Fruit fly (Drosophila melanogaster) whole organism, prepupa: ENCODE measurements around the gene CG1943.

Source experiments
- CG1621 ChIP-seq: fragments of 200-800 bp; sonication (Bioruptor generic); optimal IDR thresholded peaks from 3 replicates; lab custom pipeline; 2018; ENCODE audit warnings: missing biosample characterization, mild to moderate bottlenecking, missing genetic modification characterization
- CG16779 ChIP-seq: fragments of 200-800 bp; sonication (Bioruptor generic); optimal IDR thresholded peaks from 3 replicates; lab custom pipeline; 2017; ENCODE audit warnings: missing biosample characterization, mild to moderate bottlenecking, missing genetic modification characterization
- CG3032 ChIP-seq: fragments of 200-800 bp; optimal IDR thresholded peaks from 2 replicates; lab custom pipeline; 2019; ENCODE audit warnings: missing biosample characterization, mild to moderate bottlenecking, missing genetic modification characterization, moderate library complexity
- CG31627 ChIP-seq: fragments of 200-800 bp; sonication (Bioruptor generic); optimal IDR thresholded peaks from 3 replicates; lab custom pipeline; 2016; ENCODE audit warnings: missing biosample characterization, missing genetic modification characterization
- CG34406 ChIP-seq: fragments of 200-800 bp; sonication (Bioruptor generic); optimal IDR thresholded peaks from 3 replicates; lab custom pipeline; 2016; ENCODE audit warnings: missing biosample characterization, missing genetic modification characterization
- CG6163 ChIP-seq: fragments of 200-800 bp; sonication (Bioruptor generic); IDR thresholded peaks from 3 replicates; pipeline ENCODE4 v1.3.6; 2022; ENCODE audit warnings: missing biosample characterization, missing genetic modification characterization
- CG6792 ChIP-seq: fragments of 200-800 bp; sonication (Bioruptor generic); optimal IDR thresholded peaks from 3 replicates; lab custom pipeline; 2016; ENCODE audit warnings: missing biosample characterization, missing genetic modification characterization
- CG6808 ChIP-seq: fragments of 200-800 bp; sonication (Bioruptor generic); optimal IDR thresholded peaks from 3 replicates; lab custom pipeline; 2017; ENCODE audit warnings: missing biosample characterization, missing genetic modification characterization, mild to moderate bottlenecking, moderate library complexity, missing genetic modification reagents
- Hr4 ChIP-seq: fragments of 200-800 bp; sonication (Bioruptor generic); optimal IDR thresholded peaks from 3 replicates; lab custom pipeline; 2016; ENCODE audit warnings: missing biosample characterization, missing genetic modification characterization
- Sox14 ChIP-seq: fragments of 200-800 bp; sonication (Bioruptor generic); optimal IDR thresholded peaks from 3 replicates; lab custom pipeline; 2016; ENCODE audit warnings: missing biosample characterization, missing genetic modification characterization
- dac ChIP-seq: fragments of 200-800 bp; sonication (Bioruptor generic); optimal IDR thresholded peaks from 2 replicates; lab custom pipeline; 2017; ENCODE audit warnings: missing biosample characterization, mild to moderate bottlenecking, missing genetic modification characterization
- ss ChIP-seq, 2 experiments: fragments of 200-800 bp; sonication (Bioruptor generic); optimal IDR thresholded peaks; 2 replicates in 1 of 2; 3 replicates in 1 of 2; lab custom pipeline; 2017 to 2018; ENCODE audit warnings: mild to moderate bottlenecking in 2 of 2, missing biosample characterization in 2 of 2, missing genetic modification characterization in 2 of 2, moderate library complexity in 1 of 2
- topi ChIP-seq: fragments of 200-800 bp; sonication (Bioruptor generic); optimal IDR thresholded peaks from 3 replicates; lab custom pipeline; 2016; ENCODE audit warnings: missing biosample characterization, missing genetic modification characterization
- vri ChIP-seq: fragments of 200-800 bp; sonication (Bioruptor generic); optimal IDR thresholded peaks from 3 replicates; lab custom pipeline; 2016; ENCODE audit warnings: missing biosample characterization, mild to moderate bottlenecking, missing genetic modification characterization

DNA sequence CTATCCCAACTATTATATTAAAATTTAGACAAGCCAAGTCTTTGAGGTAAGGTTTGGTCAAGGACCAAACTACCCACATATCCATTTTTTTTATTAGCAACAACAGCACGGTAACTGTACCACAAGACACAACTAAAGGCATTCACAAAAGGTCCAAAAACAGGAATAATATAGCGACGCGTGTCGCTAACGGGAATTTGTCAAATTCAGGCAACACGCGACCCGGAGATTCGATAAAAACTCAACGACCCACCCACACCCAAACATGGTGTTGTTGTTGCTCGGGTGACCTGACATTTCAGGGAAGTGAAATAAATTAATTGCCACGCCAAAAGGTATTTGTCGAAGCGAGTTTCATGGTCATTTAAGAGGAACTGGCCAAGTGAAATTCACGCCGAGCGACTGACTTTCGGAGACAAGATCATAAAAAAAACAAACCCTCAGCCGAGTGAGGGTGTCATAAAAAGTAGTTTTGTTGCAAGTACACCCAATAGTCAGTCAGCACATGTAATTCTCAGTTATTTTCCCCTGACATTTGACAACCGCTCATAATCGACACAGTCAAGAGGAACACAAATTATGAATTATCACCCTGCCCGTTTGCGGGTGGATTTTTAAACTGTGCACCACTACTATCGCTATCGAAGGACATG lies 36.7 kb downstream of the CG1943 start:
- TF ChIP-seq CG1621 (tag; lab: Kevin White, UChicago) (no peak), Hr4 (GFP tag; lab: Kevin White, UChicago) (no peak), CG6163 (GFP tag; lab: Robert Waterston, UW) (no peak), topi (GFP tag; lab: Kevin White, UChicago) (no peak), CG6808 (GFP tag; lab: Kevin White, UChicago) (no peak), dac (no peak), ss (GFP tag; optimal IDR thresholded peaks at IDR 0.05; lab: Kevin White, UChicago) (no peak), CG16779 (no peak), vri (GFP tag; lab: Kevin White, UChicago) (no peak), CG34406 (GFP tag; lab: Kevin White, UChicago) (no peak), CG3032 (tag; lab: Kevin White, UChicago) (no peak), Sox14 (GFP tag; lab: Kevin White, UChicago) (no peak), CG6792 (no peak), CG31627 (GFP tag; lab: Kevin White, UChicago) (no peak)
